Fruit fly (Drosophila melanogaster): ENCODE data around the gene CG12321.

DNA sequence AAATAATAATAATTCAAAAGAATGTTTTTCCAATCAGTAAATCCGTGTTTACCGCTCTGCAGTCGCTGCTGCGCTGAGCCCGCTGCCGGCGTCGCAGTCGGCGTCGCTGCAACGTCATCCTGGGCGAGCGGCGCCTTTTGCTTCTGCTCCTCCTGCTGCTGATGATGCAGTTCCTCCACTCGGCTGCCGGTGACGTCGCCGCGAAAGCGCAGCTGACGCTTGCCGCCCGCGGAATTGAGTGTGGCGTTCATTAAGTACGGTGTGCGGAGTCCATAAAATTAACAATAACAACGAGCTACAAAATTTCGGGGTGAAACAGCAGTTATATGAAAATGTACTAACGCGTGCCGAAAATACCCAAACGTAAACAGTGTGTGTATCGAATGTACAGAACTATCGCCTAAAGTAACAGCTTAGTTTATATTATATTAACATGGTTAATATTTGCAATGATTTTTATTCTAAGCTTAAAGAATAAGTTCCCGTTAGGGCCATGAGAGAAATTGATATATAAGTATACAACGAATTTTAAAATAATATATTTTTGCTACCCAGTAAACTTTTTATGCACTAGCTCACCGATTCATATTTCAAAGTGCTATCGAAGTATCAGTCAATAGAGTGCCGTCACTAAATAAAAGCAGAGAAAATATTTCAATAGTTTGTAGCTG, 24.3 kb downstream of the CG12321 start, which contains the start of the genes CG7218 and Cbp20:
- no peak for TF ChIP-seq Sin3A (optimal IDR thresholded peaks at IDR 0.05)
- TF ChIP-seq psq (optimal IDR thresholded peaks at IDR 0.05) = no peak
- TF ChIP-seq ttk (optimal IDR thresholded peaks at IDR 0.05) = no peak
- TF ChIP-seq insv (optimal IDR thresholded peaks at IDR 0.05) = no peak
- TF ChIP-seq Myc (optimal IDR thresholded peaks at IDR 0.05) = no peak
